Worm (Caenorhabditis elegans) whole organism, L1 larva: ENCODE measurements around the gene suca-1.
A peak's percentile ranks its signal among the peaks of the same experiment; 100 is the strongest.

Experiments
- C34B4.2 ChIP-seq: sonication (generic microtip); optimal IDR thresholded peaks from 2 replicates; lab custom pipeline; 2017; ENCODE audit warnings: mild to moderate bottlenecking, missing genetic modification characterization, missing compliant biosample characterization
- Y116A8C.19 ChIP-seq: sonication (generic microtip); optimal IDR thresholded peaks from 2 replicates; lab custom pipeline; 2016; ENCODE audit warnings: missing compliant biosample characterization, missing genetic modification characterization, borderline replicate concordance
- alr-1 ChIP-seq: fragments of 200-800 bp; sonication (Bioruptor generic); optimal IDR thresholded peaks from 2 replicates; lab custom pipeline; 2018; ENCODE audit warnings: borderline replicate concordance, mild to moderate bottlenecking, missing genetic modification characterization, missing compliant biosample characterization
- ceh-82 ChIP-seq, 3 experiments: fragments of 150-350 bp in 1 of 3; sonication (generic microtip) in 2 of 3; optimal IDR thresholded peaks; 2 replicates each; lab custom pipeline; 2014 to 2017; ENCODE audit warnings: missing biosample characterization in 3 of 3, missing genetic modification characterization in 3 of 3
- ceh-90 ChIP-seq: sonication (generic microtip); optimal IDR thresholded peaks from 2 replicates; lab custom pipeline; 2016; ENCODE audit warnings: missing genetic modification characterization, missing compliant biosample characterization
- dsc-1 ChIP-seq: sonication (generic microtip); optimal IDR thresholded peaks from 2 replicates; lab custom pipeline; 2016; ENCODE audit warnings: mild to moderate bottlenecking, missing genetic modification characterization, missing compliant biosample characterization
- efl-1 ChIP-seq, 4 experiments: fragments of 150-350 bp; optimal IDR thresholded peaks in 3 of 4; peaks in 1 of 4; 1 replicate in 1 of 4; 2 replicates in 3 of 4; lab custom pipeline; 2014; ENCODE audit warnings: missing biosample characterization in 2 of 4, missing genetic modification characterization in 2 of 4, missing genetic modification reagents in 2 of 4
- efl-3 ChIP-seq: fragments of 200-800 bp; sonication (Bioruptor generic); optimal IDR thresholded peaks from 2 replicates; lab custom pipeline; 2018; ENCODE audit warnings: mild to moderate bottlenecking, missing genetic modification characterization, missing compliant biosample characterization
- egl-13 ChIP-seq: sonication (generic microtip); optimal IDR thresholded peaks from 2 replicates; lab custom pipeline; 2016; ENCODE audit warnings: missing genotype, missing genetic modification reagents, missing genetic modification characterization, missing compliant biosample characterization
- elt-3 ChIP-seq, 6 experiments: fragments of 150-350 bp in 1 of 6; sonication (generic microtip); optimal IDR thresholded peaks; 2 replicates each; lab custom pipeline; 2017 to 2018; ENCODE audit warnings: missing biosample characterization in 6 of 6, missing genetic modification characterization in 6 of 6, inconsistent platforms in 1 of 6
- ets-5 ChIP-seq: fragments of 200-800 bp; sonication (Bioruptor generic); IDR thresholded peaks from 2 replicates; pipeline ENCODE4 v1.3.6; 2022; ENCODE audit warnings: missing genetic modification characterization, missing compliant biosample characterization
- fos-1 ChIP-seq: fragments of 150-350 bp; optimal IDR thresholded peaks from 2 replicates; lab custom pipeline; 2014; ENCODE audit warnings: missing biosample characterization, missing genetic modification characterization
- grh-1 ChIP-seq: fragments of 200-800 bp; sonication (Bioruptor generic); IDR thresholded peaks from 2 replicates; pipeline ENCODE4 v1.3.6; 2022; ENCODE audit warnings: missing genetic modification reagents, missing genetic modification characterization, missing compliant biosample characterization
- hlh-17 ChIP-seq: fragments of 200-800 bp; sonication (Bioruptor generic); optimal IDR thresholded peaks from 2 replicates; lab custom pipeline; 2018; ENCODE audit warnings: missing genetic modification characterization, mild to moderate bottlenecking, missing compliant biosample characterization, moderate library complexity, borderline replicate concordance
- hlh-4 ChIP-seq: sonication (generic microtip); optimal IDR thresholded peaks from 2 replicates; lab custom pipeline; 2016; ENCODE audit warnings: mild to moderate bottlenecking, missing genetic modification characterization, missing compliant biosample characterization
- irx-1 ChIP-seq: sonication (generic microtip); optimal IDR thresholded peaks from 2 replicates; lab custom pipeline; 2016; ENCODE audit warnings: missing genetic modification characterization, missing compliant biosample characterization
- lin-14 ChIP-seq: fragments of 200-800 bp; sonication (Bioruptor generic); optimal IDR thresholded peaks from 2 replicates; lab custom pipeline; 2018; ENCODE audit warnings: mild to moderate bottlenecking, missing genetic modification characterization, moderate library complexity, missing compliant biosample characterization
- lin-39 ChIP-seq: fragments of 150-350 bp; optimal IDR thresholded peaks from 2 replicates; lab custom pipeline; 2014; ENCODE audit warnings: missing biosample characterization, missing genetic modification reagents, missing genetic modification characterization
- lsy-2 ChIP-seq, 2 experiments: fragments of 150-350 bp; optimal IDR thresholded peaks; 2 replicates each; lab custom pipeline; 2014; ENCODE audit warnings: missing biosample characterization in 2 of 2, missing genetic modification characterization in 2 of 2
- mep-1 ChIP-seq: fragments of 150-350 bp; optimal IDR thresholded peaks from 2 replicates; lab custom pipeline; 2014; ENCODE audit warnings: missing biosample characterization, missing genetic modification characterization
- nhr-19 ChIP-seq: fragments of 200-800 bp; sonication (Bioruptor generic); conservative IDR thresholded peaks from 2 replicates; pipeline ENCODE4 v1.3.6; 2022; ENCODE audit warnings: missing genetic modification characterization, missing compliant biosample characterization
- nhr-237 ChIP-seq: fragments of 150-350 bp; optimal IDR thresholded peaks from 2 replicates; lab custom pipeline; 2014; ENCODE audit warnings: missing biosample characterization, missing genetic modification characterization
- nhr-71 ChIP-seq: sonication (generic microtip); optimal IDR thresholded peaks from 2 replicates; lab custom pipeline; 2016; ENCODE audit warnings: mild to moderate bottlenecking, missing genetic modification characterization, moderate library complexity, missing compliant biosample characterization
- nhr-76 ChIP-seq: sonication (generic microtip); optimal IDR thresholded peaks from 2 replicates; lab custom pipeline; 2017; ENCODE audit warnings: missing biosample characterization, missing genetic modification characterization
- nhr-84 ChIP-seq: sonication (generic microtip); optimal IDR thresholded peaks from 2 replicates; lab custom pipeline; 2017; ENCODE audit warnings: missing biosample characterization, missing genetic modification characterization
- pax-3 ChIP-seq: fragments of 200-800 bp; sonication (Bioruptor generic); optimal IDR thresholded peaks from 2 replicates; lab custom pipeline; 2018; ENCODE audit warnings: mild to moderate bottlenecking, missing genetic modification characterization, moderate library complexity, missing compliant biosample characterization
- rnt-1 ChIP-seq: sonication (generic microtip); optimal IDR thresholded peaks from 2 replicates; lab custom pipeline; 2016; ENCODE audit warnings: mild to moderate bottlenecking, missing genetic modification characterization, moderate library complexity, missing compliant biosample characterization
- skn-1 ChIP-seq: fragments of 150-350 bp; optimal IDR thresholded peaks from 2 replicates; lab custom pipeline; 2014; ENCODE audit warnings: missing biosample characterization, missing genetic modification characterization
- snpc-4 ChIP-seq: fragments of 150-350 bp; optimal IDR thresholded peaks from 2 replicates; lab custom pipeline; 2014; ENCODE audit warnings: missing biosample characterization, missing genetic modification characterization
- snu-23 ChIP-seq: sonication (generic microtip); optimal IDR thresholded peaks from 2 replicates; lab custom pipeline; 2016; ENCODE audit warnings: missing genetic modification characterization, missing compliant biosample characterization
- sox-4 ChIP-seq: sonication (generic microtip); optimal IDR thresholded peaks from 2 replicates; lab custom pipeline; 2016; ENCODE audit warnings: missing genetic modification characterization, missing compliant biosample characterization
- tlp-1 ChIP-seq: fragments of 150-350 bp; optimal IDR thresholded peaks from 2 replicates; lab custom pipeline; 2014; ENCODE audit warnings: missing biosample characterization, missing genetic modification characterization
- unc-30 ChIP-seq: sonication (generic microtip); optimal IDR thresholded peaks from 2 replicates; lab custom pipeline; 2017; ENCODE audit warnings: missing biosample characterization, missing genetic modification characterization

suca-1 gene

ce11 chrX:10914421-10915277, 14.7 kb upstream of the suca-1 start (continued):
- TF ChIP-seq irx-1 (tag; lab: Kevin White, UChicago), result no peak
- no peak for TF ChIP-seq hlh-17 (GFP tag; lab: Kevin White, UChicago)
- no peak for TF ChIP-seq alr-1 (tag; lab: Kevin White, UChicago)
- no peak for TF ChIP-seq skn-1
- TF ChIP-seq nhr-237 (tag; lab: Kevin White, UChicago), result no peak
- TF ChIP-seq elt-3 (tag; optimal IDR thresholded peaks at IDR 0.05; lab: Kevin White, UChicago), result peak in 1 of 6 experiments; percentile 11
- no peak for TF ChIP-seq nhr-84 (tag; lab: Kevin White, UChicago)
- TF ChIP-seq snpc-4 (tag; lab: Kevin White, UChicago), result no peak
- no peak for TF ChIP-seq egl-13 (tag; lab: Kevin White, UChicago)

ce11 chrX:10913981-10914380, 14.1 kb upstream of the suca-1 start, which contains the start of gene F47B10.9:
Gene F47B10.9 (minus strand): TSS chrX:10914081.
- TF ChIP-seq dsc-1 (tag; lab: Kevin White, UChicago) (no peak), efl-1 (optimal IDR thresholded peaks at IDR 0.05; lab: Kevin White, UChicago) (no peak), efl-1 (GFP tag; optimal IDR thresholded peaks at IDR 0.05 in 1 of 2; lab: Kevin White, UChicago) (no peak), ets-5 (no peak), unc-30 (tag; lab: Kevin White, UChicago) (no peak), ceh-82 (tag; optimal IDR thresholded peaks at IDR 0.05; lab: Kevin White, UChicago) (no peak), ceh-90 (tag; lab: Kevin White, UChicago) (no peak), tlp-1 (tag; lab: Kevin White, UChicago) (no peak), sox-4 (tag; lab: Kevin White, UChicago) (no peak), hlh-4 (tag; lab: Kevin White, UChicago) (no peak), nhr-76 (tag; lab: Kevin White, UChicago) (no peak), Y116A8C.19 (tag; lab: Kevin White, UChicago) (no peak), grh-1 (no peak), mep-1 (no peak), fos-1 (tag; lab: Kevin White, UChicago) (no peak), irx-1 (tag; lab: Kevin White, UChicago) (no peak), efl-3 (GFP tag; lab: Kevin White, UChicago) (no peak)

- TF ChIP-seq tlp-1 (tag; lab: Kevin White, UChicago) (no peak), rnt-1 (tag; lab: Kevin White, UChicago) (peak; percentile 34)
These were observed 10.8 kb upstream of the suca-1 start, which contains the start of gene F47B10.8 for ce11 chrX:10910716-10911115. Gene F47B10.8 (minus strand): TSS chrX:10910816.

- no peak for TF ChIP-seq unc-30 (tag; lab: Kevin White, UChicago)
- peak; percentile 12 for TF ChIP-seq snu-23 (GFP tag; lab: Kevin White, UChicago)
- peak; percentile 69 for TF ChIP-seq lin-14 (GFP tag; lab: Kevin White, UChicago)
- TF ChIP-seq C34B4.2 (tag; lab: Kevin White, UChicago), result no peak
- TF ChIP-seq nhr-19 (GFP tag; lab: Robert Waterston, UW), result peak; percentile 34; the same call in 1 of the 2 replicates
- peak; percentile 36 for TF ChIP-seq lin-39
- TF ChIP-seq nhr-71 (tag; lab: Kevin White, UChicago), result peak; percentile 60
- TF ChIP-seq rnt-1 (tag; lab: Kevin White, UChicago), result peak; percentile 70
- peak in 1 of 2 experiments; percentile 33 for TF ChIP-seq lsy-2 (tag; optimal IDR thresholded peaks at IDR 0.05; lab: Kevin White, UChicago)
- TF ChIP-seq pax-3 (tag; lab: Kevin White, UChicago), result no peak
- no peak for TF ChIP-seq Y116A8C.19 (tag; lab: Kevin White, UChicago)
These were observed 9.7 kb upstream of the suca-1 start for ce11 chrX:10909661-10910060.
